Worm (Caenorhabditis elegans) whole organism, L3 larva: ENCODE data around the gene sec-22.

Experiments
- ceh-82 ChIP-seq: fragments of 150-350 bp; optimal IDR thresholded peaks from 2 replicates; lab custom pipeline; 2014; ENCODE audit warnings: missing biosample characterization, missing genetic modification characterization
- elt-1 ChIP-seq: fragments of 150-350 bp; optimal IDR thresholded peaks from 2 replicates; lab custom pipeline; 2014; ENCODE audit warnings: missing biosample characterization, missing genetic modification characterization
- elt-2 ChIP-seq: sonication (generic microtip); optimal IDR thresholded peaks from 2 replicates; lab custom pipeline; 2016; ENCODE audit warnings: missing genetic modification reagents, mild to moderate bottlenecking, missing genetic modification characterization, missing compliant biosample characterization
- fkh-2 ChIP-seq: fragments of 150-350 bp; optimal IDR thresholded peaks from 2 replicates; lab custom pipeline; 2014; ENCODE audit warnings: missing biosample characterization, missing genetic modification reagents, missing genetic modification characterization
- fos-1 ChIP-seq: fragments of 150-350 bp; optimal IDR thresholded peaks from 2 replicates; lab custom pipeline; 2014; ENCODE audit warnings: missing biosample characterization, missing genetic modification characterization
- lin-39 ChIP-seq: fragments of 150-350 bp; optimal IDR thresholded peaks from 2 replicates; lab custom pipeline; 2018; ENCODE audit warnings: missing biosample characterization, missing genetic modification reagents, missing genetic modification characterization
- mdl-1 ChIP-seq: fragments of 150-350 bp; optimal IDR thresholded peaks from 2 replicates; lab custom pipeline; 2014; ENCODE audit warnings: missing biosample characterization, missing genetic modification characterization
- nhr-11 ChIP-seq: fragments of 150-350 bp; optimal IDR thresholded peaks from 2 replicates; lab custom pipeline; 2014; ENCODE audit warnings: missing biosample characterization, missing genetic modification characterization
- nhr-12 ChIP-seq: fragments of 150-350 bp; optimal IDR thresholded peaks from 2 replicates; lab custom pipeline; 2014; ENCODE audit warnings: missing biosample characterization, missing genetic modification characterization
- nhr-23 ChIP-seq: fragments of 150-350 bp; optimal IDR thresholded peaks from 2 replicates; lab custom pipeline; 2014; ENCODE audit warnings: missing biosample characterization, missing genetic modification reagents, missing genetic modification characterization
- nhr-77 ChIP-seq: fragments of 150-350 bp; optimal IDR thresholded peaks from 2 replicates; lab custom pipeline; 2014; ENCODE audit warnings: missing biosample characterization, missing genetic modification characterization
- skn-1 ChIP-seq: fragments of 150-350 bp; optimal IDR thresholded peaks from 2 replicates; lab custom pipeline; 2014; ENCODE audit warnings: missing biosample characterization, missing genetic modification characterization
- snpc-4 ChIP-seq: fragments of 150-350 bp; optimal IDR thresholded peaks from 2 replicates; lab custom pipeline; 2014; ENCODE audit warnings: missing biosample characterization, missing genetic modification characterization
- zag-1 ChIP-seq: fragments of 150-350 bp; optimal IDR thresholded peaks from 2 replicates; lab custom pipeline; 2014; ENCODE audit warnings: missing biosample characterization, missing genetic modification characterization

DNA sequence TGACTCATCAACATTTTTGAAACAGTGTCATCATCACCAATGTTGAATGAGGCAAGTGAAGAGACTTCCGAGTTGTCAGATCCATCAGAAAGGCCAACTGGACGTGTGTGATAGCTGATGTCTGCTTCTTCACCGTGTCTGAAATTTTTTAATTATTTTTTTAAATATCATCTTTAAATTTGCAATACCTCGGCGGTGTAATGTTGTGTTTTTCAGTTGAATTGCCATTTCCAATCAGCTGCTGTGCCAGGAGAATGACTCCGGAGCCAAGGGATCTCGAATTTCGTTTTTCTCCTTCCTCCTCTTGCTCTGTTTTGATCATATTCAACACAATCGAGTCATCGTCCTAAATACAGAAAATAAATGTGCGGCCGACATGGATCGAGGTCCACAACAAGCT is 49.7 kb downstream of the sec-22 start:
- TF ChIP-seq snpc-4 (tag; lab: Kevin White, UChicago) (no peak), ceh-82 (tag; lab: Kevin White, UChicago) (no peak), elt-1 (tag; lab: Kevin White, UChicago) (no peak), skn-1 (tag; lab: Kevin White, UChicago) (no peak), nhr-12 (no peak), fos-1 (tag; lab: Kevin White, UChicago) (no peak), nhr-77 (tag; lab: Kevin White, UChicago) (no peak), fkh-2 (tag; lab: Kevin White, UChicago) (no peak), nhr-23 (tag; lab: Kevin White, UChicago) (no peak), elt-2 (no peak), mdl-1 (no peak), lin-39 (tag; lab: Kevin White, UChicago) (no peak), nhr-11 (no peak), zag-1 (tag; lab: Kevin White, UChicago) (no peak)
